Fruit fly (Drosophila melanogaster): ENCODE measurements around the gene Kdm2.

The Kdm2 gene

dm6 chr3R:9023934-9024333, 28.4 kb upstream of the Kdm2 start:
- TF ChIP-seq dsx (GFP tag; optimal IDR thresholded peaks at IDR 0.05; ENCODE audit: poor library complexity, severe bottlenecking): no peak
- no peak for TF ChIP-seq CG31627 (GFP tag; optimal IDR thresholded peaks at IDR 0.05)
- no peak for TF ChIP-seq OdsH (GFP tag; optimal IDR thresholded peaks at IDR 0.05)
- TF ChIP-seq Hr4 (GFP tag; optimal IDR thresholded peaks at IDR 0.05): no peak
- TF ChIP-seq CG3032 (tag; optimal IDR thresholded peaks at IDR 0.05): no peak
- TF ChIP-seq CG3919 (GFP tag; optimal IDR thresholded peaks at IDR 0.05): no peak
- TF ChIP-seq CG4318 (GFP tag; optimal IDR thresholded peaks at IDR 0.05): no peak
- TF ChIP-seq Sox15 (GFP tag; optimal IDR thresholded peaks at IDR 0.05): no peak
- TF ChIP-seq CG15336 (GFP tag; IDR thresholded peaks at IDR 0.05): no peak
- no peak for TF ChIP-seq eg (GFP tag; IDR thresholded peaks at IDR 0.05)
- TF ChIP-seq dac (GFP tag; optimal IDR thresholded peaks at IDR 0.05): no peak
- TF ChIP-seq Hr39 (GFP tag; optimal IDR thresholded peaks at IDR 0.05): no peak
- TF ChIP-seq Sox14 (GFP tag; optimal IDR thresholded peaks at IDR 0.05): no peak
- no peak for TF ChIP-seq Eip93F (GFP tag; optimal IDR thresholded peaks at IDR 0.05)
- no peak for TF ChIP-seq CG11294 (GFP tag; IDR thresholded peaks at IDR 0.05)
- TF ChIP-seq CG10669 (GFP tag; optimal IDR thresholded peaks at IDR 0.05): no peak
- TF ChIP-seq CG6808 (GFP tag; optimal IDR thresholded peaks at IDR 0.05): no peak
- TF ChIP-seq Eip75B (GFP tag; optimal IDR thresholded peaks at IDR 0.05): no peak
- no peak for TF ChIP-seq Sox102F (GFP tag; optimal IDR thresholded peaks at IDR 0.05)
- TF ChIP-seq fkh (GFP tag; optimal IDR thresholded peaks at IDR 0.05): no peak

- TF ChIP-seq Eip93F (GFP tag; optimal IDR thresholded peaks at IDR 0.05) (no peak), Met (GFP tag; optimal IDR thresholded peaks at IDR 0.05) (no peak), dac (GFP tag; optimal IDR thresholded peaks at IDR 0.05) (no peak), Eip78C (GFP tag) (no peak), CG6163 (GFP tag; IDR thresholded peaks at IDR 0.05) (no peak), CG1621 (tag; optimal IDR thresholded peaks at IDR 0.05) (no peak), CG11902 (GFP tag; optimal IDR thresholded peaks at IDR 0.05) (no peak), acj6 (GFP tag; optimal IDR thresholded peaks at IDR 0.05) (no peak), fkh (GFP tag; optimal IDR thresholded peaks at IDR 0.05) (no peak), CG32006 (GFP tag; optimal IDR thresholded peaks at IDR 0.05) (no peak), fd85E (GFP tag; optimal IDR thresholded peaks at IDR 0.05) (no peak), CG7368 (GFP tag; optimal IDR thresholded peaks at IDR 0.05) (no peak), CG11762 (GFP tag; optimal IDR thresholded peaks at IDR 0.05; ENCODE audit: insufficient read depth) (no peak), topi (GFP tag; optimal IDR thresholded peaks at IDR 0.05) (no peak), Lpt (GFP tag; optimal IDR thresholded peaks at IDR 0.05) (no peak), Sox102F (GFP tag; optimal IDR thresholded peaks at IDR 0.05) (no peak), CG10669 (GFP tag; optimal IDR thresholded peaks at IDR 0.05) (no peak), ss (GFP tag; optimal IDR thresholded peaks at IDR 0.05) (no peak), spab (GFP tag; optimal IDR thresholded peaks at IDR 0.05) (no peak)
These were observed 27.3 kb upstream of the Kdm2 start for dm6 chr3R:9024835-9025510.

- TF ChIP-seq net (GFP tag; optimal IDR thresholded peaks at IDR 0.05) (no peak), lz (GFP tag; optimal IDR thresholded peaks at IDR 0.05) (no peak), Eip93F (GFP tag; optimal IDR thresholded peaks at IDR 0.05) (no peak), eg (GFP tag; IDR thresholded peaks at IDR 0.05) (no peak), CG3032 (tag; optimal IDR thresholded peaks at IDR 0.05) (no peak), CG4318 (GFP tag; optimal IDR thresholded peaks at IDR 0.05) (no peak), Hr38 (GFP tag; optimal IDR thresholded peaks at IDR 0.05) (no peak), CG6276 (GFP tag; optimal IDR thresholded peaks at IDR 0.05) (no peak), CG16779 (tag; optimal IDR thresholded peaks at IDR 0.05) (no peak), CG7368 (GFP tag; optimal IDR thresholded peaks at IDR 0.05) (no peak), CG34406 (GFP tag; optimal IDR thresholded peaks at IDR 0.05) (no peak), ss (GFP tag; optimal IDR thresholded peaks at IDR 0.05) (no peak), fd59A (GFP tag; optimal IDR thresholded peaks at IDR 0.05) (no peak), Ets21C (GFP tag; optimal IDR thresholded peaks at IDR 0.05) (no peak), Hr4 (GFP tag; optimal IDR thresholded peaks at IDR 0.05) (no peak), OdsH (GFP tag; optimal IDR thresholded peaks at IDR 0.05) (no peak), fd85E (GFP tag; optimal IDR thresholded peaks at IDR 0.05) (no peak)
These were observed 25.2 kb upstream of the Kdm2 start for dm6 chr3R:9027082-9027481.
